Worm (Caenorhabditis elegans): ENCODE data around the gene adt-2.

ce11 chrX:7590756-7591155 is 4.7 kb downstream of the adt-2 start:
- TF ChIP-seq cog-1 (tag; optimal IDR thresholded peaks at IDR 0.05) (no peak), flt-1 (GFP tag; IDR thresholded peaks at IDR 0.05) (no peak), ztf-29 (GFP tag; IDR thresholded peaks at IDR 0.05) (no peak), tab-1 (GFP tag; IDR thresholded peaks at IDR 0.05) (no peak), klf-2 (GFP tag; conservative IDR thresholded peaks at IDR 0.05) (no peak)
